Worm (Caenorhabditis elegans): ENCODE results near the gene sams-4.

ce11 chrIV:5856975-5857374 is 10.8 kb upstream of the sams-4 start:
- TF ChIP-seq hmg-1.2 (GFP tag; IDR thresholded peaks at IDR 0.05) (no peak), unc-130 (GFP tag; optimal IDR thresholded peaks at IDR 0.05) (no peak), aptf-2 (GFP tag; conservative IDR thresholded peaks at IDR 0.05) (no peak), lag-1 (GFP tag; IDR thresholded peaks at IDR 0.05) (no peak), snpc-1.1 (tag; optimal IDR thresholded peaks at IDR 0.05; ENCODE audit: insufficient read depth) (no peak), snpc-4 (GFP tag; optimal IDR thresholded peaks at IDR 0.05) (no peak), snpc-4 (tag; optimal IDR thresholded peaks at IDR 0.05) (no peak), chd-7 (tag; optimal IDR thresholded peaks at IDR 0.05) (no peak), zim-3 (tag; optimal IDR thresholded peaks at IDR 0.05) (no peak), dpl-1 (GFP tag; optimal IDR thresholded peaks at IDR 0.05) (no peak), bed-1 (GFP tag; IDR thresholded peaks at IDR 0.05) (no peak), hmg-20 (GFP tag; IDR thresholded peaks at IDR 0.05) (no peak), fkh-3 (tag; optimal IDR thresholded peaks at IDR 0.05) (no peak)
